Fruit fly (Drosophila melanogaster) whole organism, adult: ENCODE data around the gene Rtnl2.
A peak's percentile ranks its signal among the peaks of the same experiment; 100 is the strongest.

Experiments used
- CG14711 ChIP-seq: fragments of 200-800 bp; sonication (Bioruptor generic); optimal IDR thresholded peaks from 2 replicates; lab custom pipeline; 2018; ENCODE audit warnings: missing biosample characterization, mild to moderate bottlenecking, missing genetic modification characterization, moderate library complexity
- CG1620 ChIP-seq: fragments of 200-800 bp; sonication (Bioruptor generic); optimal IDR thresholded peaks from 2 replicates; lab custom pipeline; 2016; ENCODE audit warnings: missing biosample characterization, missing genetic modification characterization
- CG33017 ChIP-seq: fragments of 200-800 bp; sonication (Bioruptor generic); optimal IDR thresholded peaks from 2 replicates; lab custom pipeline; 2018; ENCODE audit warnings: missing biosample characterization, mild to moderate bottlenecking, missing genetic modification characterization, moderate library complexity
- CG7045 ChIP-seq: fragments of 200-800 bp; sonication (Bioruptor generic); optimal IDR thresholded peaks from 2 replicates; lab custom pipeline; 2017; ENCODE audit warnings: missing biosample characterization, mild to moderate bottlenecking, missing genetic modification characterization
- CG7101 ChIP-seq: fragments of 200-800 bp; sonication (Bioruptor generic); optimal IDR thresholded peaks from 2 replicates; lab custom pipeline; 2018; ENCODE audit warnings: missing biosample characterization, mild to moderate bottlenecking, missing genetic modification characterization, moderate library complexity
- toe ChIP-seq: fragments of 200-800 bp; sonication (Bioruptor generic); optimal IDR thresholded peaks from 2 replicates; lab custom pipeline; 2016; ENCODE audit warnings: missing biosample characterization, missing genetic modification characterization

dm6 chr3R:7506314-7506988 lies 23.6 kb downstream of the Rtnl2 start:
- TF ChIP-seq CG14711 (tag; lab: Kevin White, UChicago) (peak; percentile 67), CG33017 (tag; lab: Kevin White, UChicago) (no peak), CG7045 (GFP tag; lab: Kevin White, UChicago) (peak; percentile 43), CG7101 (tag; lab: Kevin White, UChicago) (peak; percentile 2), CG1620 (no peak), toe (GFP tag; lab: Kevin White, UChicago) (no peak)
